Worm (Caenorhabditis elegans): ENCODE measurements around the gene nspg-4.

DNA sequence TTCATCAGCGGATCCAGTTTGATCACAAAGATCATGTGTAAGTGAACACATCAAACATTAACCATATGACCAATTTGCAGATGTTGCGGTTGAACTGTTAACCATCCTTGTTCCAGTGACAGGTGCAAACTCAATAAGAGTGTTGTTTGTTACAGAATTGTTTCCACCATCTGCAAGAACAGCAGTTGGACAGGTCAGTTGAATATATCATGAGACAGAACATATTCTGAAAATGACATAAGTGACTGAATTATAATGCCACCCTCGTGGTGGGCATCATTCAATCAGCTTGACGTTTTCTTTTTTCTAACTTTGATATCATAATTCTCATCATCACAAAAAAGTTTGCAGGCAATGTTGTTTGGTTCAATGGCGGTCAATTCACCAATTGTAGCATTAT, 49.6 kb downstream of the nspg-4 start:
- TF ChIP-seq ceh-82 (tag; optimal IDR thresholded peaks at IDR 0.05) (no peak), unc-55 (GFP tag; optimal IDR thresholded peaks at IDR 0.05) (no peak), nhr-12 (tag; optimal IDR thresholded peaks at IDR 0.05) (no peak), ztf-11 (tag; optimal IDR thresholded peaks at IDR 0.05) (no peak), ama-1 (optimal IDR thresholded peaks at IDR 0.05) (no peak), lin-11 (tag; optimal IDR thresholded peaks at IDR 0.05) (no peak), alr-1 (tag; optimal IDR thresholded peaks at IDR 0.05) (no peak), aly-2 (tag; optimal IDR thresholded peaks at IDR 0.05) (no peak), sma-3 (GFP tag; optimal IDR thresholded peaks at IDR 0.05) (no peak), zag-1 (tag; optimal IDR thresholded peaks at IDR 0.05) (no peak), snpc-4 (tag; optimal IDR thresholded peaks at IDR 0.05) (no peak), ZK546.5 (tag; optimal IDR thresholded peaks at IDR 0.05) (no peak)

Measured in whole organism, L2 larva.